Worm (Caenorhabditis elegans) whole organism, L4/young adult: ENCODE measurements around the gene skn-1.

Experiments
- W03F9.2 ChIP-seq: fragments of 150-350 bp; optimal IDR thresholded peaks from 2 replicates; lab custom pipeline; 2014; ENCODE audit warnings: missing biosample characterization, missing genetic modification characterization
- him-1 ChIP-seq: sonication (generic microtip); optimal IDR thresholded peaks from 2 replicates; lab custom pipeline; 2016; ENCODE audit warnings: missing genotype, missing genetic modification reagents, missing genetic modification characterization, missing compliant biosample characterization

- no peak for TF ChIP-seq him-1 (tag; lab: Kevin White, UChicago)
- TF ChIP-seq W03F9.2 (tag; lab: Kevin White, UChicago): no peak
Measured at ce11 chrIV:5653649-5654048, 6.5 kb downstream of the skn-1 start, which contains the start of gene clec-178.
